Worm (Caenorhabditis elegans) whole organism, L4/young adult: ENCODE results near the gene aakg-3.

Experiments
- W03F9.2 ChIP-seq: fragments of 150-350 bp; optimal IDR thresholded peaks from 2 replicates; lab custom pipeline; 2014; ENCODE audit warnings: missing biosample characterization, missing genetic modification characterization
- dao-5 ChIP-seq: sonication (generic microtip); optimal IDR thresholded peaks from 2 replicates; lab custom pipeline; 2016; ENCODE audit warnings: missing genotype, missing genetic modification characterization, moderate library complexity, missing compliant biosample characterization
- him-1 ChIP-seq: sonication (generic microtip); optimal IDR thresholded peaks from 2 replicates; lab custom pipeline; 2016; ENCODE audit warnings: missing genotype, missing genetic modification reagents, missing genetic modification characterization, missing compliant biosample characterization

ce11 chrX:3009190-3009589 lies 32.9 kb downstream of the aakg-3 start, which contains the start of gene Y48D7A.1:
- no peak for TF ChIP-seq W03F9.2 (tag; lab: Kevin White, UChicago)
- no peak for TF ChIP-seq him-1
- TF ChIP-seq dao-5: no peak
